Fruit fly (Drosophila melanogaster) whole organism: ENCODE data around the gene hzg.

Source experiments
- CG8478 ChIP-seq: fragments of >200 bp; optimal IDR thresholded peaks from 2 replicates; lab custom pipeline; 2018; ENCODE audit warnings: inconsistent platforms
- Dll ChIP-seq: fragments of >200 bp; optimal IDR thresholded peaks from 2 replicates; lab custom pipeline; 2017
- pan ChIP-seq: fragments of >200 bp; optimal IDR thresholded peaks from 2 replicates; lab custom pipeline; 2017
- psq ChIP-seq: fragments of >200 bp; optimal IDR thresholded peaks from 2 replicates; lab custom pipeline; 2017
- usp ChIP-seq: fragments of >200 bp; optimal IDR thresholded peaks from 2 replicates; lab custom pipeline; 2017; ENCODE audit warnings: missing biosample characterization, missing genetic modification characterization, mixed read lengths

DNA sequence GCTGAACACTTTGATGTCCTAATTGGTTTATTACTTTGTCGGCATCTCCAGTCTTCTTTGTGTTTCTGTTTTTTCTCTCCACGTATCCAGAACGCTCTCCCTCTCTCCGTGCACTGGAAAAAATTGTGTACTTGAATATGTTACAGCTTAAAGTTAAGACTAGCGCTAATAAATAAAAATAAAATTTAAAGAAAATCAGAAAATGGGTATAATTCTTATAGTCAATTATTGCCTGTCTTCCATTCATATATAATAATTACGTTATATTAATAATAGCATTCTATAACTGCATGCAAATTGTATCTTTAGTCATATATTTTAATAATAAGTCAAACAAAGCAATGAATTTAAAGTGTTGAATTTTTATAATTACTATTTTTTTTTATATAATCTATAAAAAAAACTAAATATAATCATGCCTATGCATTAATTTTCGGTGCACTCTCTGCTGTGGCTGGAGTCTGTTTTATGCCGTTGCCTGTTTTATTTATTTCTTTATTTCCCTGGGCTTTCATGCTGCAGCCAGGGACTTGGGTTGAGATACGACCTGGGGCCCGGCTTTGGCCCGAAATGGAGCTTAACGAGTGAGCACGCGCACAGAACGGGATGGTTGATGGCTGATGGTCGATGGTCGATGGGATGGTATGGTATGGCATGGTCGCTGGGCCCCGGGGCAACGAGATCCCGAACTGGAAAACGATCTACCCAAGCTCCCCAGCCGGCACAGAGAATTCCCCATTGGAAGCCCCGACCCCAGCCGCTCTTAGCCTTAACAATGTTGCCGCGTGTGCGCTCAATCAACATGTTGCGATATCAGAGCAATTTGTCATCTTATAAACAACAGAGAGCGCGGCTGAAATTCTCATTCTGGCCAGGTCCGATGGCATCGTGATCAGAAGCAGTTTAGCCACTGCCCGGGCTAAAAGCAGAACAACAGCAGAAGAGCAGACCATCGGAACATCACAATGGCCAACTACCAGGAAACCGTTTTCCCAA, 11.5 kb upstream of the hzg start:
- TF ChIP-seq psq (lab: Kevin White, UChicago), result no peak
- TF ChIP-seq CG8478 (lab: Kevin White, UChicago), result no peak
- TF ChIP-seq Dll (lab: Kevin White, UChicago), result no peak
- no peak for TF ChIP-seq pan (lab: Kevin White, UChicago)
- no peak for TF ChIP-seq usp (GFP tag; lab: Kevin White, UChicago)
